Fruit fly (Drosophila melanogaster): ENCODE data around the gene CG34316.

CG34316 gene

dm6 chr3R:15196134-15197034 lies 34.0 kb upstream of the CG34316 start, which contains the start of the genes Kpc1 and CG42542 (continued):
- TF ChIP-seq eyg (GFP tag; optimal IDR thresholded peaks at IDR 0.05) (peak; percentile 24), psq (GFP tag; optimal IDR thresholded peaks at IDR 0.05) (peak; percentile 50), otp (GFP tag; IDR thresholded peaks at IDR 0.05) (peak; percentile 67; the same call in 1 of the 3 replicates), tx (GFP tag; optimal IDR thresholded peaks at IDR 0.05) (peak; percentile 60), Mes4 (GFP tag; optimal IDR thresholded peaks at IDR 0.05) (peak; percentile 10), Blimp-1 (GFP tag; optimal IDR thresholded peaks at IDR 0.05) (peak; percentile 90), C15 (GFP tag; IDR thresholded peaks at IDR 0.05) (no peak), CG17385 (GFP tag; optimal IDR thresholded peaks at IDR 0.05) (peak; percentile 23), ftz-f1 (GFP tag; optimal IDR thresholded peaks at IDR 0.05) (peak; percentile 94), exex (tag; optimal IDR thresholded peaks at IDR 0.05) (peak; percentile 40), CG10267 (tag; optimal IDR thresholded peaks at IDR 0.05) (peak; percentile 94), Hey (tag; optimal IDR thresholded peaks at IDR 0.05) (no peak), CHES-1-like (GFP tag; optimal IDR thresholded peaks at IDR 0.05) (peak; percentile 55), jigr1 (GFP tag; IDR thresholded peaks at IDR 0.05) (peak; percentile 52; the same call in 1 of the 3 replicates), cas (GFP tag; IDR thresholded peaks at IDR 0.05) (peak; percentile 16; the same call in 1 of the 2 replicates), maf-S (GFP tag; optimal IDR thresholded peaks at IDR 0.05) (peak; percentile 63), tna (GFP tag; IDR thresholded peaks at IDR 0.05; ENCODE audit: partially characterized antibody) (peak; percentile 82), CG10654 (GFP tag; optimal IDR thresholded peaks at IDR 0.05) (peak; percentile 70), Mrtf (GFP tag; IDR thresholded peaks at IDR 0.05) (no peak), CG17568 (GFP tag; optimal IDR thresholded peaks at IDR 0.05) (no peak), pum (GFP tag; optimal IDR thresholded peaks at IDR 0.05) (peak; percentile 50), sr (GFP tag; IDR thresholded peaks at IDR 0.05) (peak; percentile 48; the same call in 1 of the 3 replicates), CG6175 (GFP tag; IDR thresholded peaks at IDR 0.05) (peak; percentile 63; the same call in 1 of the 3 replicates), klu (GFP tag; IDR thresholded peaks at IDR 0.05) (no peak), YL-1 (GFP tag; optimal IDR thresholded peaks at IDR 0.05) (peak; percentile 63), wdn (GFP tag; IDR thresholded peaks at IDR 0.05) (peak; percentile 56), CG34422 (GFP tag; IDR thresholded peaks at IDR 0.05) (peak; percentile 72), Lim3 (GFP tag; IDR thresholded peaks at IDR 0.05) (no peak), pfk (GFP tag; optimal IDR thresholded peaks at IDR 0.05) (no peak), nom (GFP tag; optimal IDR thresholded peaks at IDR 0.05) (no peak), Lhr (GFP tag; optimal IDR thresholded peaks at IDR 0.05) (peak; percentile 56), Atf-2 (GFP tag; optimal IDR thresholded peaks at IDR 0.05) (peak; percentile 72), Atf3 (GFP tag; optimal IDR thresholded peaks at IDR 0.05) (peak; percentile 38), tgo (GFP tag; IDR thresholded peaks at IDR 0.05) (peak; percentile 55; the same call in 2 of the 3 replicates), vnd (GFP tag; IDR thresholded peaks at IDR 0.05; ENCODE audit: partially characterized antibody) (peak; percentile 89), row (GFP tag; IDR thresholded peaks at IDR 0.05) (peak; percentile 92), CG10543 (GFP tag; optimal IDR thresholded peaks at IDR 0.05) (peak; percentile 74), CG14965 (GFP tag; optimal IDR thresholded peaks at IDR 0.05; ENCODE audit: borderline replicate concordance) (no peak), chinmo (GFP tag; IDR thresholded peaks at IDR 0.05; ENCODE audit: partially characterized antibody) (peak; percentile 88; the same call in 2 of the 4 replicates), CG10209 (GFP tag; optimal IDR thresholded peaks at IDR 0.05) (peak; percentile 66), CG32772 (GFP tag; IDR thresholded peaks at IDR 0.05) (peak; percentile 63), pb (GFP tag; optimal IDR thresholded peaks at IDR 0.05) (peak; percentile 64), Sox102F (GFP tag; optimal IDR thresholded peaks at IDR 0.05) (peak; percentile 62), Ets65A (GFP tag) (peak; percentile 96), Ada2b (GFP tag; IDR thresholded peaks at IDR 0.05) (peak; percentile 35; the same call in 1 of the 2 replicates), HLH4C (GFP tag; IDR thresholded peaks at IDR 0.05; ENCODE audit: partially characterized antibody) (peak; percentile 86), ham (GFP tag; IDR thresholded peaks at IDR 0.05) (no peak), CG15073 (GFP tag; optimal IDR thresholded peaks at IDR 0.05) (no peak)

Measured in whole organism, embryonic.